Worm (Caenorhabditis elegans) whole organism, L3 larva: ENCODE results near the gene chpf-2.

Experiments
- ceh-16 ChIP-seq: sonication (generic microtip); optimal IDR thresholded peaks from 2 replicates; lab custom pipeline; 2017; ENCODE audit warnings: missing biosample characterization, missing genetic modification characterization
- jun-1 ChIP-seq: fragments of 150-350 bp; optimal IDR thresholded peaks from 2 replicates; lab custom pipeline; 2014; ENCODE audit warnings: missing biosample characterization, missing genetic modification reagents, missing genetic modification characterization
- lin-39 ChIP-seq: fragments of 150-350 bp; optimal IDR thresholded peaks from 2 replicates; lab custom pipeline; 2018; ENCODE audit warnings: missing biosample characterization, missing genetic modification reagents, missing genetic modification characterization
- mdl-1 ChIP-seq: fragments of 150-350 bp; optimal IDR thresholded peaks from 2 replicates; lab custom pipeline; 2014; ENCODE audit warnings: missing biosample characterization, missing genetic modification characterization

DNA sequence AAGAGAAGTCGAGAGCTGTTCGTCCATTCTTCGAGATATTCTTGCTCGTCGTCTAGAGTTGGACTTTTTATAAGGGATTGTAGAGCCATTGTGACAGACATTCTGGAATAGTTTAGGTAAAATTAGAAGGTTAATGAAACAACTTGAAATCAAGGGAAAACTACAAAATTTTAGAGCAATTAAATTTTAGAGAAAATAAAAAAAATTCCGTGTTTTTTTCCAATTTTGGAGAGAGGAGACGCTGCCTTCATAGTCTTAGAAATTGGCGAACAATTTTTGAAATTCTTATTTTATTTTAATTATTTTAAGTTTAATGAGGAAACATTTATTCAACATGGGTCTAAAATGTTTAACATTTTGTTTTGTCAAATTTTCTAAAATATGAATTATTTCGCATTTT, 32.4 kb upstream of the chpf-2 start, which contains the start of gene C50H11.13:
- TF ChIP-seq ceh-16 (no peak), lin-39 (tag; lab: Kevin White, UChicago) (no peak), jun-1 (tag; lab: Kevin White, UChicago) (no peak), mdl-1 (tag; lab: Kevin White, UChicago) (no peak)
